Fruit fly (Drosophila melanogaster): ENCODE results near the gene dnd.

dnd gene

dm6 chr3R:21853618-21854573 is 33.3 kb downstream of the dnd start (continued):
- TF ChIP-seq CG7368 (GFP tag; optimal IDR thresholded peaks at IDR 0.05) (peak; percentile 35), Lpt (GFP tag; optimal IDR thresholded peaks at IDR 0.05) (peak; percentile 64), fkh (GFP tag; optimal IDR thresholded peaks at IDR 0.05) (peak; percentile 90), Ets21C (GFP tag; optimal IDR thresholded peaks at IDR 0.05) (no peak), Sox15 (GFP tag; optimal IDR thresholded peaks at IDR 0.05) (no peak), CG9139 (GFP tag; optimal IDR thresholded peaks at IDR 0.05) (peak; percentile 75), CG10669 (GFP tag; optimal IDR thresholded peaks at IDR 0.05) (peak; percentile 7), Ets96B (tag; optimal IDR thresholded peaks at IDR 0.05) (no peak), Hr39 (GFP tag; optimal IDR thresholded peaks at IDR 0.05) (no peak), salr (GFP tag; optimal IDR thresholded peaks at IDR 0.05) (no peak), svp (GFP tag) (peak; percentile 96), Hr38 (GFP tag; optimal IDR thresholded peaks at IDR 0.05) (no peak), eg (GFP tag; IDR thresholded peaks at IDR 0.05) (peak; percentile 81), Hr4 (GFP tag; optimal IDR thresholded peaks at IDR 0.05) (peak; percentile 29), Eip93F (GFP tag; optimal IDR thresholded peaks at IDR 0.05) (peak; percentile 78), OdsH (GFP tag; optimal IDR thresholded peaks at IDR 0.05) (peak; percentile 3), Sox102F (GFP tag; optimal IDR thresholded peaks at IDR 0.05) (peak; percentile 52), esn (GFP tag; optimal IDR thresholded peaks at IDR 0.05) (peak; percentile 28), achi (GFP tag; optimal IDR thresholded peaks at IDR 0.05) (peak; percentile 6), CG3919 (GFP tag; optimal IDR thresholded peaks at IDR 0.05) (peak; percentile 50), lz (GFP tag; optimal IDR thresholded peaks at IDR 0.05) (no peak), CG11762 (GFP tag; optimal IDR thresholded peaks at IDR 0.05; ENCODE audit: insufficient read depth) (peak; percentile 69), net (GFP tag; optimal IDR thresholded peaks at IDR 0.05) (peak; percentile 43), CG4318 (GFP tag; optimal IDR thresholded peaks at IDR 0.05) (no peak), CG8319 (GFP tag; optimal IDR thresholded peaks at IDR 0.05) (peak; percentile 29), pdm3 (GFP tag; optimal IDR thresholded peaks at IDR 0.05) (peak; percentile 38), dsx (GFP tag; optimal IDR thresholded peaks at IDR 0.05; ENCODE audit: poor library complexity, severe bottlenecking) (peak; percentile 40), CG32006 (GFP tag; optimal IDR thresholded peaks at IDR 0.05) (no peak), CG8632 (GFP tag; optimal IDR thresholded peaks at IDR 0.05) (peak; percentile 61), Met (GFP tag; optimal IDR thresholded peaks at IDR 0.05) (peak; percentile 34), CG1621 (tag; optimal IDR thresholded peaks at IDR 0.05) (peak; percentile 19), CG11294 (GFP tag; IDR thresholded peaks at IDR 0.05) (no peak), topi (GFP tag; optimal IDR thresholded peaks at IDR 0.05) (peak; percentile 26), Eip75B (GFP tag; optimal IDR thresholded peaks at IDR 0.05) (peak; percentile 76), dac (GFP tag; optimal IDR thresholded peaks at IDR 0.05) (no peak), cyc (GFP tag; optimal IDR thresholded peaks at IDR 0.05) (peak; percentile 6), CG11902 (GFP tag; optimal IDR thresholded peaks at IDR 0.05) (no peak), CG15336 (GFP tag; IDR thresholded peaks at IDR 0.05) (peak; percentile 67)

DNA sequence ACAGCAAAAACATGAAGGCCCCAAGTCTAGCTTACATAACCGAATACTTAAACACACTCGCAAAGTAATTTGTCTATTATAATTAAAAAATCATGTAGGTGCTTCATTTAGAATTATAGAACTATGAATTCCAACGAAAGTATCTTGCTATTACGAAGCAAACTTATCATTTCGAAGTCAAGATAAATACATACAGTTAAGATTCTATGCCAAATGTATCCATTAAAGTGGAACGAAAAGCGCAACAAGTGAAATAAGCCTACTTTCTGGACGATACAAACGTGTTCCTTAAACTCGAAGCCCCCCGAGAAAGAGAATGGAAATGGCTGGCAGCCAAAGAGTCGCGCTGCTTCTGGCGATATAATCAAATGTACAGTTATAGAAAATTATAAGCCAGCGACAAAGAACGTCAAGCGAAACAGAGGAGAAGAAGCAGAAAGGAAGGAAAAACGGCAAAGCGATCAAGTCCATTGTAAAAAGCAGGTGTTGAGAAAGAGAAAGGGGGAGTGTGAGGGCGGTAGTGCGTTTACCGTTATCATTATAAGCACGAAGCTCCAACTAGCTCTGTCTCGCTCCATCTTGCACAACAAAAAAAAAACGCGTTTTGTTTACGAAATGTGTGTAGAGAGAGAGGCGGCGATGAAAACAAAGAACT is 34.4 kb downstream of the dnd start:
- TF ChIP-seq vri (GFP tag; optimal IDR thresholded peaks at IDR 0.05) (peak; percentile 40), CG6276 (GFP tag; optimal IDR thresholded peaks at IDR 0.05) (peak; percentile 21), dsx (GFP tag; optimal IDR thresholded peaks at IDR 0.05; ENCODE audit: poor library complexity, severe bottlenecking) (peak; percentile 15), ss (GFP tag; optimal IDR thresholded peaks at IDR 0.05) (peak; percentile 15 to 21), acj6 (GFP tag; optimal IDR thresholded peaks at IDR 0.05) (peak; percentile 23), Lpt (GFP tag; optimal IDR thresholded peaks at IDR 0.05) (peak; percentile 3), CG32006 (GFP tag; optimal IDR thresholded peaks at IDR 0.05) (peak; percentile 66), pdm3 (GFP tag; optimal IDR thresholded peaks at IDR 0.05) (peak; percentile 27), CG15336 (GFP tag; IDR thresholded peaks at IDR 0.05) (0 out of 2 replicates have a peak, but pooled peaks have one; percentile 15), CG6792 (GFP tag; optimal IDR thresholded peaks at IDR 0.05) (no peak), Hr4 (GFP tag; optimal IDR thresholded peaks at IDR 0.05) (peak; percentile 11), Sox15 (GFP tag; optimal IDR thresholded peaks at IDR 0.05) (no peak), CG6163 (GFP tag; IDR thresholded peaks at IDR 0.05) (peak; percentile 29; the same call in 1 of the 3 replicates), lz (GFP tag; optimal IDR thresholded peaks at IDR 0.05) (no peak), CG4318 (GFP tag; optimal IDR thresholded peaks at IDR 0.05) (no peak), CG10631 (GFP tag; optimal IDR thresholded peaks at IDR 0.05) (peak; percentile 30), spab (GFP tag; optimal IDR thresholded peaks at IDR 0.05) (peak; percentile 30), Eip93F (GFP tag; optimal IDR thresholded peaks at IDR 0.05) (no peak), CG8319 (GFP tag; optimal IDR thresholded peaks at IDR 0.05) (no peak), cyc (GFP tag; optimal IDR thresholded peaks at IDR 0.05) (no peak), CG6854 (GFP tag; optimal IDR thresholded peaks at IDR 0.05) (peak; percentile 2), CG3919 (GFP tag; optimal IDR thresholded peaks at IDR 0.05) (peak; percentile 13)
